Fruit fly (Drosophila melanogaster) whole organism, prepupa: ENCODE data around the gene sky.

ENCODE experiments used
- Blimp-1 ChIP-seq: fragments of 200-800 bp; sonication (Bioruptor generic); optimal IDR thresholded peaks from 3 replicates; lab custom pipeline; 2017; ENCODE audit warnings: missing biosample characterization, missing genetic modification characterization, mild to moderate bottlenecking, moderate library complexity, missing genetic modification reagents
- CG10669 ChIP-seq: fragments of 200-800 bp; sonication (Bioruptor generic); optimal IDR thresholded peaks from 3 replicates; lab custom pipeline; 2018; ENCODE audit warnings: missing biosample characterization, mild to moderate bottlenecking, missing genetic modification characterization, moderate library complexity
- CG11294 ChIP-seq: fragments of 200-800 bp; sonication (Bioruptor generic); IDR thresholded peaks from 2 replicates; pipeline ENCODE4 v1.3.6; 2022; ENCODE audit warnings: missing biosample characterization, missing genetic modification characterization
- CG11762 ChIP-seq: fragments of 200-800 bp; sonication (Bioruptor generic); optimal IDR thresholded peaks from 3 replicates; lab custom pipeline; 2016; ENCODE audit warnings: missing biosample characterization, missing genetic modification characterization; ENCODE audit not compliant: insufficient read depth
- CG11902 ChIP-seq: fragments of 200-800 bp; sonication (Bioruptor generic); optimal IDR thresholded peaks from 3 replicates; lab custom pipeline; 2016; ENCODE audit warnings: missing biosample characterization, missing genetic modification characterization
- CG15336 ChIP-seq: fragments of 200-800 bp; sonication (Bioruptor generic); IDR thresholded peaks from 2 replicates; pipeline ENCODE4 v1.3.6; 2022; ENCODE audit warnings: missing biosample characterization, missing genetic modification characterization
- CG16779 ChIP-seq: fragments of 200-800 bp; sonication (Bioruptor generic); optimal IDR thresholded peaks from 3 replicates; lab custom pipeline; 2017; ENCODE audit warnings: missing biosample characterization, mild to moderate bottlenecking, missing genetic modification characterization
- CG3032 ChIP-seq: fragments of 200-800 bp; optimal IDR thresholded peaks from 2 replicates; lab custom pipeline; 2019; ENCODE audit warnings: missing biosample characterization, mild to moderate bottlenecking, missing genetic modification characterization, moderate library complexity
- CG31627 ChIP-seq: fragments of 200-800 bp; sonication (Bioruptor generic); optimal IDR thresholded peaks from 3 replicates; lab custom pipeline; 2016; ENCODE audit warnings: missing biosample characterization, missing genetic modification characterization
- CG32006 ChIP-seq: fragments of 200-800 bp; sonication (Bioruptor generic); optimal IDR thresholded peaks from 3 replicates; lab custom pipeline; 2017; ENCODE audit warnings: missing biosample characterization, mild to moderate bottlenecking, missing genetic modification characterization
- CG4318 ChIP-seq: fragments of 200-800 bp; sonication (Bioruptor generic); optimal IDR thresholded peaks from 3 replicates; lab custom pipeline; 2017; ENCODE audit warnings: missing biosample characterization, mild to moderate bottlenecking, missing genetic modification characterization
- CG6163 ChIP-seq: fragments of 200-800 bp; sonication (Bioruptor generic); IDR thresholded peaks from 3 replicates; pipeline ENCODE4 v1.3.6; 2022; ENCODE audit warnings: missing biosample characterization, missing genetic modification characterization
- CG6276 ChIP-seq: fragments of 200-800 bp; sonication (Bioruptor generic); optimal IDR thresholded peaks from 2 replicates; lab custom pipeline; 2017; ENCODE audit warnings: missing biosample characterization, mild to moderate bottlenecking, missing genetic modification characterization
- CG6792 ChIP-seq: fragments of 200-800 bp; sonication (Bioruptor generic); optimal IDR thresholded peaks from 3 replicates; lab custom pipeline; 2016; ENCODE audit warnings: missing biosample characterization, missing genetic modification characterization
- CG6808 ChIP-seq: fragments of 200-800 bp; sonication (Bioruptor generic); optimal IDR thresholded peaks from 3 replicates; lab custom pipeline; 2017; ENCODE audit warnings: missing biosample characterization, missing genetic modification characterization, mild to moderate bottlenecking, moderate library complexity, missing genetic modification reagents
- CG8119 ChIP-seq: fragments of 200-800 bp; sonication (Bioruptor generic); IDR thresholded peaks from 3 replicates; pipeline ENCODE4 v1.3.6; 2022; ENCODE audit warnings: missing biosample characterization, missing genetic modification characterization
- CG8319 ChIP-seq: fragments of 200-800 bp; sonication (Bioruptor generic); optimal IDR thresholded peaks from 3 replicates; lab custom pipeline; 2016; ENCODE audit warnings: missing biosample characterization, missing genetic modification characterization
- CG9139 ChIP-seq: fragments of 200-800 bp; sonication (Bioruptor generic); optimal IDR thresholded peaks from 3 replicates; lab custom pipeline; 2017; ENCODE audit warnings: missing biosample characterization, mild to moderate bottlenecking, missing genetic modification characterization
- Eip75B ChIP-seq: fragments of 200-800 bp; sonication (Bioruptor generic); optimal IDR thresholded peaks from 3 replicates; lab custom pipeline; 2016; ENCODE audit warnings: missing biosample characterization, missing genetic modification characterization
- Eip78C ChIP-seq: fragments of 200-800 bp; sonication (Bioruptor generic); peaks from one replicate; lab custom pipeline; 2016; ENCODE audit warnings: missing biosample characterization, missing genetic modification characterization
- Eip93F ChIP-seq: fragments of 200-800 bp; sonication (Bioruptor generic); optimal IDR thresholded peaks from 2 replicates; lab custom pipeline; 2016; ENCODE audit warnings: missing biosample characterization, mild to moderate bottlenecking, missing genetic modification characterization
- Ets96B ChIP-seq: fragments of 200-800 bp; optimal IDR thresholded peaks from 2 replicates; lab custom pipeline; 2019; ENCODE audit warnings: missing biosample characterization, mild to moderate bottlenecking, missing genetic modification characterization, moderate library complexity
- Hr38 ChIP-seq: sonication (Bioruptor generic); optimal IDR thresholded peaks from 2 replicates; lab custom pipeline; 2016; ENCODE audit warnings: missing biosample characterization, missing genetic modification characterization
- Hr39 ChIP-seq: fragments of 200-800 bp; sonication (Bioruptor generic); optimal IDR thresholded peaks from 2 replicates; lab custom pipeline; 2016; ENCODE audit warnings: missing biosample characterization, missing genetic modification characterization
- Hr4 ChIP-seq: fragments of 200-800 bp; sonication (Bioruptor generic); optimal IDR thresholded peaks from 3 replicates; lab custom pipeline; 2016; ENCODE audit warnings: missing biosample characterization, missing genetic modification characterization
- Lpt ChIP-seq: fragments of 200-800 bp; sonication (Bioruptor generic); optimal IDR thresholded peaks from 3 replicates; lab custom pipeline; 2016; ENCODE audit warnings: missing biosample characterization, missing genetic modification characterization
- Met ChIP-seq: fragments of 200-800 bp; sonication (Bioruptor generic); optimal IDR thresholded peaks from 3 replicates; lab custom pipeline; 2016; ENCODE audit warnings: missing biosample characterization, missing genetic modification characterization
- OdsH ChIP-seq: fragments of 200-800 bp; sonication (Bioruptor generic); optimal IDR thresholded peaks from 3 replicates; lab custom pipeline; 2016; ENCODE audit warnings: missing biosample characterization, missing genetic modification characterization
- Smox ChIP-seq: fragments of 200-800 bp; sonication (Bioruptor generic); optimal IDR thresholded peaks from 3 replicates; lab custom pipeline; 2016; ENCODE audit warnings: missing biosample characterization, missing genetic modification characterization
- Sox15 ChIP-seq: fragments of 200-800 bp; sonication (Bioruptor generic); optimal IDR thresholded peaks from 3 replicates; lab custom pipeline; 2016; ENCODE audit warnings: missing biosample characterization, missing genetic modification characterization
- achi ChIP-seq: fragments of 200-800 bp; sonication (Bioruptor generic); optimal IDR thresholded peaks from 3 replicates; lab custom pipeline; 2016; ENCODE audit warnings: missing biosample characterization, missing genetic modification characterization
- acj6 ChIP-seq: fragments of 200-800 bp; sonication (Bioruptor generic); optimal IDR thresholded peaks from 3 replicates; lab custom pipeline; 2016; ENCODE audit warnings: missing biosample characterization, missing genetic modification characterization
- cyc ChIP-seq: fragments of 200-800 bp; sonication (Bioruptor generic); optimal IDR thresholded peaks from 3 replicates; lab custom pipeline; 2016; ENCODE audit warnings: missing biosample characterization, missing genetic modification characterization
- dac ChIP-seq: fragments of 200-800 bp; sonication (Bioruptor generic); optimal IDR thresholded peaks from 2 replicates; lab custom pipeline; 2017; ENCODE audit warnings: missing biosample characterization, mild to moderate bottlenecking, missing genetic modification characterization
- eg ChIP-seq: fragments of 200-800 bp; sonication (Bioruptor generic); IDR thresholded peaks from 3 replicates; pipeline ENCODE4 v1.3.6; 2022; ENCODE audit warnings: missing biosample characterization, missing genetic modification characterization
- esn ChIP-seq: fragments of 200-800 bp; sonication (Bioruptor generic); optimal IDR thresholded peaks from 2 replicates; lab custom pipeline; 2016; ENCODE audit warnings: missing biosample characterization, mild to moderate bottlenecking, missing genetic modification characterization, moderate library complexity
- fd59A ChIP-seq: fragments of 200-800 bp; sonication (Bioruptor generic); optimal IDR thresholded peaks from 2 replicates; lab custom pipeline; 2017; ENCODE audit warnings: missing biosample characterization, mild to moderate bottlenecking, missing genetic modification characterization, missing genetic modification reagents
- lz ChIP-seq: fragments of 200-800 bp; sonication (Bioruptor generic); optimal IDR thresholded peaks from 3 replicates; lab custom pipeline; 2016; ENCODE audit warnings: missing biosample characterization, missing genetic modification characterization
- pdm3 ChIP-seq: fragments of 200-800 bp; sonication (Bioruptor generic); optimal IDR thresholded peaks from 3 replicates; lab custom pipeline; 2016; ENCODE audit warnings: missing biosample characterization, missing genetic modification characterization
- salr ChIP-seq, 2 experiments: fragments of 200-800 bp; sonication (Bioruptor generic); optimal IDR thresholded peaks; 3 replicates each; lab custom pipeline; 2016 to 2018; ENCODE audit warnings: missing biosample characterization in 2 of 2, missing genetic modification characterization in 2 of 2, mild to moderate bottlenecking in 1 of 2
- ss ChIP-seq, 2 experiments: fragments of 200-800 bp; sonication (Bioruptor generic); optimal IDR thresholded peaks; 2 replicates in 1 of 2; 3 replicates in 1 of 2; lab custom pipeline; 2017 to 2018; ENCODE audit warnings: mild to moderate bottlenecking in 2 of 2, missing biosample characterization in 2 of 2, missing genetic modification characterization in 2 of 2, moderate library complexity in 1 of 2
- svp ChIP-seq: fragments of 200-800 bp; sonication (Bioruptor generic); peaks from one replicate; lab custom pipeline; 2016; ENCODE audit warnings: missing biosample characterization, missing genetic modification characterization

The sky gene

dm6 chr2L:20960019-20960525, 41.3 kb upstream of the sky start:
- TF ChIP-seq Eip78C = peak; percentile 57
- no peak for TF ChIP-seq lz (GFP tag; lab: Kevin White, UChicago)
- TF ChIP-seq acj6 (GFP tag; lab: Kevin White, UChicago) = no peak
- TF ChIP-seq CG15336 (GFP tag; lab: Robert Waterston, UW) = peak; percentile 41; the same call in 1 of the 2 replicates
- TF ChIP-seq OdsH (GFP tag; lab: Kevin White, UChicago) = peak; percentile 24
- peak; percentile 53; the same call in 1 of the 3 replicates for TF ChIP-seq CG8119 (GFP tag; lab: Robert Waterston, UW)
- TF ChIP-seq CG16779 (tag; lab: Kevin White, UChicago) = no peak
- TF ChIP-seq Lpt (GFP tag; lab: Kevin White, UChicago) = peak; percentile 10
- TF ChIP-seq CG32006 = peak; percentile 68
- no peak for TF ChIP-seq CG31627 (GFP tag; lab: Kevin White, UChicago)
- peak; percentile 69 for TF ChIP-seq Hr4 (GFP tag; lab: Kevin White, UChicago)
- peak in 1 of 2 experiments; percentile 42 for TF ChIP-seq salr (GFP tag; optimal IDR thresholded peaks at IDR 0.05; lab: Kevin White, UChicago)
- TF ChIP-seq achi (GFP tag; lab: Kevin White, UChicago) = peak; percentile 20
- TF ChIP-seq CG4318 (GFP tag; lab: Kevin White, UChicago) = peak; percentile 28
- TF ChIP-seq Ets96B = no peak
- 0 out of 3 replicates have a peak, but pooled peaks have one; percentile 18 for TF ChIP-seq CG6163 (GFP tag; lab: Robert Waterston, UW)

- TF ChIP-seq CG3032 (tag; lab: Kevin White, UChicago) (no peak), Eip78C (peak; percentile 36)
Measured at dm6 chr2L:20957968-20958367, 39.2 kb upstream of the sky start.

dm6 chr2L:20957266-20957665, 38.5 kb upstream of the sky start:
- TF ChIP-seq eg (GFP tag; lab: Robert Waterston, UW) (0 out of 3 replicates have a peak, but pooled peaks have one; percentile 11), Hr39 (GFP tag; lab: Kevin White, UChicago) (no peak)
- TF ChIP-seq, all 60 proteins: peak for 1

dm6 chr2L:20956836-20957235, 38.1 kb upstream of the sky start:
- TF ChIP-seq esn (peak; percentile 70), Met (GFP tag; lab: Kevin White, UChicago) (peak; percentile 74), CG4318 (GFP tag; lab: Kevin White, UChicago) (peak; percentile 25), CG6276 (GFP tag; lab: Kevin White, UChicago) (no peak), CG11294 (GFP tag; lab: Robert Waterston, UW) (no peak), Sox15 (no peak), CG11762 (GFP tag; lab: Kevin White, UChicago) (peak; percentile 40), CG9139 (GFP tag; lab: Kevin White, UChicago) (peak; percentile 46), CG6163 (GFP tag; lab: Robert Waterston, UW) (no peak), acj6 (GFP tag; lab: Kevin White, UChicago) (peak; percentile 48), Hr4 (GFP tag; lab: Kevin White, UChicago) (peak; percentile 28), achi (GFP tag; lab: Kevin White, UChicago) (peak; percentile 39), CG11902 (peak; percentile 22), Smox (GFP tag; lab: Kevin White, UChicago) (peak; percentile 34), ss (GFP tag; optimal IDR thresholded peaks at IDR 0.05; lab: Kevin White, UChicago) (peak; percentile 70 to 79), svp (GFP tag; lab: Kevin White, UChicago) (peak; percentile 77), salr (GFP tag; optimal IDR thresholded peaks at IDR 0.05; lab: Kevin White, UChicago) (peak in 1 of 2 experiments; percentile 14), OdsH (GFP tag; lab: Kevin White, UChicago) (peak; percentile 42), Lpt (GFP tag; lab: Kevin White, UChicago) (no peak), cyc (GFP tag; lab: Kevin White, UChicago) (peak; percentile 40), CG6808 (GFP tag; lab: Kevin White, UChicago) (peak; percentile 82), eg (GFP tag; lab: Robert Waterston, UW) (no peak), Hr39 (GFP tag; lab: Kevin White, UChicago) (peak; percentile 22), CG8119 (GFP tag; lab: Robert Waterston, UW) (0 out of 3 replicates have a peak, but pooled peaks have one; percentile 22), CG10669 (peak; percentile 69), CG15336 (GFP tag; lab: Robert Waterston, UW) (0 out of 2 replicates have a peak, but pooled peaks have one; percentile 20), CG6792 (peak; percentile 18), pdm3 (GFP tag; lab: Kevin White, UChicago) (peak; percentile 18), Blimp-1 (GFP tag; lab: Kevin White, UChicago) (peak; percentile 20), Eip75B (peak; percentile 45), dac (GFP tag; lab: Kevin White, UChicago) (no peak), Hr38 (GFP tag; lab: Kevin White, UChicago) (no peak), CG8319 (GFP tag; lab: Kevin White, UChicago) (peak; percentile 19), Eip93F (GFP tag; lab: Kevin White, UChicago) (no peak), CG32006 (peak; percentile 46), fd59A (GFP tag; lab: Kevin White, UChicago) (peak; percentile 70), CG3032 (tag; lab: Kevin White, UChicago) (peak; percentile 79)
